Worm (Caenorhabditis elegans) whole organism, young adult: ENCODE results near the gene rabn-5.

Source experiments
- B0336.3 ChIP-seq: fragments of 200-800 bp; sonication (Bioruptor generic); IDR thresholded peaks from 2 replicates; pipeline ENCODE4 v1.3.6; 2022; ENCODE audit warnings: missing genetic modification characterization, missing compliant biosample characterization
- F10E7.11 ChIP-seq: sonication (generic microtip); optimal IDR thresholded peaks from 2 replicates; lab custom pipeline; 2017; ENCODE audit warnings: mild to moderate bottlenecking, missing genetic modification characterization, moderate library complexity, missing compliant biosample characterization
- F22D6.2 ChIP-seq: sonication (generic microtip); optimal IDR thresholded peaks from 2 replicates; lab custom pipeline; 2016; ENCODE audit warnings: mild to moderate bottlenecking, missing genetic modification characterization, missing compliant biosample characterization
- F33H1.4 ChIP-seq: fragments of 200-800 bp; sonication (Bioruptor generic); IDR thresholded peaks from 2 replicates; pipeline ENCODE4 v1.3.6; 2022; ENCODE audit warnings: missing genetic modification reagents, missing genetic modification characterization, missing compliant biosample characterization
- F55B11.4 ChIP-seq: sonication (generic microtip); optimal IDR thresholded peaks from 2 replicates; lab custom pipeline; 2016; ENCODE audit warnings: missing compliant biosample characterization, missing genetic modification characterization, borderline replicate concordance; ENCODE audit not compliant: insufficient read depth
- F57A8.1 ChIP-seq: fragments of 200-800 bp; sonication (Bioruptor generic); optimal IDR thresholded peaks from 2 replicates; lab custom pipeline; 2018; ENCODE audit warnings: mild to moderate bottlenecking, missing genetic modification characterization, moderate library complexity, missing compliant biosample characterization
- T07F8.4 ChIP-seq: sonication (generic microtip); optimal IDR thresholded peaks from 2 replicates; lab custom pipeline; 2016; ENCODE audit warnings: mild to moderate bottlenecking, missing genetic modification characterization, moderate library complexity, missing compliant biosample characterization
- Y53F4B.3 ChIP-seq: fragments of 200-800 bp; sonication (Bioruptor generic); IDR thresholded peaks from 2 replicates; pipeline ENCODE4 v1.3.6; 2022; ENCODE audit warnings: missing genetic modification reagents, missing genetic modification characterization, missing compliant biosample characterization
- Y53G8AR.9 ChIP-seq: fragments of 200-800 bp; sonication (Bioruptor generic); conservative IDR thresholded peaks from 2 replicates; pipeline ENCODE4 v1.3.6; 2022; ENCODE audit warnings: missing genetic modification reagents, missing genetic modification characterization, missing compliant biosample characterization
- Y67H2A.10 ChIP-seq: fragments of 200-800 bp; sonication (Bioruptor generic); conservative IDR thresholded peaks from 2 replicates; pipeline ENCODE4 v1.3.6; 2022; ENCODE audit warnings: missing genetic modification reagents, missing genetic modification characterization, missing compliant biosample characterization
- Y95B8A.8 ChIP-seq: fragments of 200-800 bp; sonication (Bioruptor generic); IDR thresholded peaks from 2 replicates; pipeline ENCODE4 v1.3.6; 2022; ENCODE audit warnings: missing genetic modification reagents, missing genetic modification characterization, missing compliant biosample characterization
- akir-1 ChIP-seq: fragments of 200-800 bp; sonication (Bioruptor generic); optimal IDR thresholded peaks from 2 replicates; lab custom pipeline; 2018; ENCODE audit warnings: mild to moderate bottlenecking, missing genetic modification characterization, moderate library complexity, missing compliant biosample characterization
- ama-1 ChIP-seq, 3 experiments: fragments of 150-350 bp in 1 of 3; sonication (generic microtip) in 2 of 3; optimal IDR thresholded peaks; 2 replicates each; lab custom pipeline; 2014 to 2018; ENCODE audit warnings: missing biosample characterization in 2 of 3, missing genetic modification characterization in 2 of 3, missing genetic modification reagents in 2 of 3
- aptf-3 ChIP-seq: fragments of 200-800 bp; sonication (Bioruptor generic); IDR thresholded peaks from 2 replicates; pipeline ENCODE4 v1.3.6; 2022; ENCODE audit warnings: missing genetic modification characterization, missing compliant biosample characterization
- attf-5 ChIP-seq: fragments of 200-800 bp; sonication (Bioruptor generic); optimal IDR thresholded peaks from 2 replicates; lab custom pipeline; 2018; ENCODE audit warnings: mild to moderate bottlenecking, missing genetic modification characterization, missing compliant biosample characterization
- ccch-3 ChIP-seq: fragments of 200-800 bp; sonication (Bioruptor generic); optimal IDR thresholded peaks from 2 replicates; lab custom pipeline; 2018; ENCODE audit warnings: mild to moderate bottlenecking, missing genetic modification characterization, missing compliant biosample characterization
- ceh-27 ChIP-seq: fragments of 200-800 bp; sonication (Bioruptor generic); optimal IDR thresholded peaks from 2 replicates; lab custom pipeline; 2018; ENCODE audit warnings: mild to moderate bottlenecking, missing genetic modification characterization, moderate library complexity, missing compliant biosample characterization
- ceh-79 ChIP-seq: sonication (generic microtip); optimal IDR thresholded peaks from 2 replicates; lab custom pipeline; 2017; ENCODE audit warnings: mild to moderate bottlenecking, missing genetic modification characterization, missing compliant biosample characterization
- chd-7 ChIP-seq: sonication (generic microtip); optimal IDR thresholded peaks from 2 replicates; lab custom pipeline; 2016; ENCODE audit warnings: mild to moderate bottlenecking, missing genetic modification characterization, moderate library complexity, missing compliant biosample characterization
- dpff-1 ChIP-seq: sonication (generic microtip); optimal IDR thresholded peaks from 2 replicates; lab custom pipeline; 2017; ENCODE audit warnings: mild to moderate bottlenecking, missing genetic modification characterization, missing compliant biosample characterization
- egl-44 ChIP-seq: fragments of 200-800 bp; sonication (Bioruptor generic); IDR thresholded peaks from 2 replicates; pipeline ENCODE4 v1.3.6; 2022; ENCODE audit warnings: missing genetic modification reagents, missing genetic modification characterization, missing compliant biosample characterization
- ets-4 ChIP-seq: fragments of 200-800 bp; sonication (Bioruptor generic); optimal IDR thresholded peaks from 2 replicates; lab custom pipeline; 2018; ENCODE audit warnings: mild to moderate bottlenecking, missing genetic modification characterization, missing compliant biosample characterization
- gei-17 ChIP-seq: fragments of 200-800 bp; sonication (Bioruptor generic); optimal IDR thresholded peaks from 2 replicates; lab custom pipeline; 2018; ENCODE audit warnings: mild to moderate bottlenecking, missing genetic modification characterization, missing compliant biosample characterization
- hmg-1.2 ChIP-seq: fragments of 200-800 bp; sonication (Bioruptor generic); IDR thresholded peaks from 2 replicates; pipeline ENCODE4 v1.3.6; 2022; ENCODE audit warnings: missing genetic modification reagents, missing genetic modification characterization, missing compliant biosample characterization
- hsf-1 ChIP-seq: fragments of 200-800 bp; sonication (Bioruptor generic); IDR thresholded peaks from 2 replicates; pipeline ENCODE4 v1.3.6; 2022; ENCODE audit warnings: missing genetic modification reagents, missing genetic modification characterization, missing compliant biosample characterization
- lag-1 ChIP-seq: fragments of 200-800 bp; sonication (Bioruptor generic); IDR thresholded peaks from 2 replicates; pipeline ENCODE4 v1.3.6; 2022; ENCODE audit warnings: missing genetic modification reagents, missing genetic modification characterization, missing compliant biosample characterization
- lin-26 ChIP-seq: fragments of 200-800 bp; sonication (Bioruptor generic); IDR thresholded peaks from 2 replicates; pipeline ENCODE4 v1.3.6; 2022; ENCODE audit warnings: missing genetic modification reagents, missing genetic modification characterization, missing compliant biosample characterization
- lir-1 ChIP-seq: fragments of 200-800 bp; sonication (Bioruptor generic); conservative IDR thresholded peaks from 2 replicates; pipeline ENCODE4 v1.3.6; 2022; ENCODE audit warnings: missing genetic modification reagents, missing genetic modification characterization, missing compliant biosample characterization
- madf-3 ChIP-seq: fragments of 200-800 bp; sonication (Bioruptor generic); IDR thresholded peaks from 2 replicates; pipeline ENCODE4 v1.3.6; 2022; ENCODE audit warnings: missing genetic modification reagents, missing genetic modification characterization, missing compliant biosample characterization
- mes-4 ChIP-seq: sonication (generic microtip); optimal IDR thresholded peaks from 2 replicates; lab custom pipeline; 2016; ENCODE audit warnings: missing genotype, missing genetic modification characterization, missing compliant biosample characterization
- nfya-1 ChIP-seq: sonication (generic microtip); optimal IDR thresholded peaks from 2 replicates; lab custom pipeline; 2017; ENCODE audit warnings: antibody characterized with exemption, missing compliant biosample characterization, missing genetic modification characterization, borderline replicate concordance; ENCODE audit not compliant: insufficient read depth
- nhr-179 ChIP-seq: sonication (generic microtip); optimal IDR thresholded peaks from 2 replicates; lab custom pipeline; 2016; ENCODE audit warnings: mild to moderate bottlenecking, missing genetic modification characterization, missing compliant biosample characterization
- nhr-90 ChIP-seq: sonication (generic microtip); optimal IDR thresholded peaks from 2 replicates; lab custom pipeline; 2016; ENCODE audit warnings: missing genotype, mild to moderate bottlenecking, missing genetic modification characterization, missing compliant biosample characterization
- pha-4 ChIP-seq: fragments of 150-350 bp; sonication (generic microtip); optimal IDR thresholded peaks from 2 replicates; lab custom pipeline; 2014; ENCODE audit warnings: missing biosample characterization, missing genetic modification reagents, missing genetic modification characterization
- rec-8 ChIP-seq, 2 experiments: sonication (generic microtip); optimal IDR thresholded peaks; 2 replicates each; lab custom pipeline; 2016; ENCODE audit warnings: mild to moderate bottlenecking in 2 of 2, missing genetic modification characterization in 2 of 2, missing genetic modification reagents in 2 of 2, missing genotype in 2 of 2, missing biosample characterization in 1 of 2, missing compliant biosample characterization in 1 of 2, moderate library complexity in 1 of 2
- sdz-38 ChIP-seq: sonication (generic microtip); optimal IDR thresholded peaks from 2 replicates; lab custom pipeline; 2016; ENCODE audit warnings: missing genotype, missing genetic modification characterization, missing compliant biosample characterization
- sea-2 ChIP-seq: fragments of 200-800 bp; sonication (Bioruptor generic); IDR thresholded peaks from 2 replicates; pipeline ENCODE4 v1.3.6; 2022; ENCODE audit warnings: missing genetic modification characterization, missing compliant biosample characterization
- snpc-3.4 ChIP-seq: sonication (generic microtip); optimal IDR thresholded peaks from 2 replicates; lab custom pipeline; 2017; ENCODE audit warnings: missing genetic modification characterization, mild to moderate bottlenecking, missing compliant biosample characterization, antibody characterized with exemption, moderate library complexity, missing genotype, missing genetic modification reagents
- snpc-4 ChIP-seq, 5 experiments: fragments of 150-350 bp in 1 of 5; sonication (generic microtip) in 4 of 5; optimal IDR thresholded peaks; 2 replicates each; lab custom pipeline; 2014 to 2018; ENCODE audit warnings: missing genetic modification characterization in 5 of 5, missing biosample characterization in 3 of 5, antibody characterized with exemption in 2 of 5, mild to moderate bottlenecking in 2 of 5, missing compliant biosample characterization in 2 of 5, missing genotype in 2 of 5, moderate library complexity in 2 of 5, missing genetic modification reagents in 1 of 5
- tbp1 ChIP-seq: fragments of 200-800 bp; sonication (Bioruptor generic); optimal IDR thresholded peaks from 2 replicates; lab custom pipeline; 2018; ENCODE audit warnings: mild to moderate bottlenecking, missing genetic modification characterization, missing compliant biosample characterization
- tbx-9 ChIP-seq: sonication (generic microtip); optimal IDR thresholded peaks from 2 replicates; lab custom pipeline; 2016; ENCODE audit warnings: borderline replicate concordance, missing genetic modification characterization, inconsistent platforms, missing compliant biosample characterization
- tlf-1 ChIP-seq: fragments of 200-800 bp; sonication (Bioruptor generic); optimal IDR thresholded peaks from 2 replicates; lab custom pipeline; 2018; ENCODE audit warnings: mild to moderate bottlenecking, missing genetic modification characterization, missing compliant biosample characterization
- xnd-1 ChIP-seq: sonication (generic microtip); optimal IDR thresholded peaks from 2 replicates; lab custom pipeline; 2016; ENCODE audit warnings: missing genotype, missing genetic modification reagents, missing genetic modification characterization, missing compliant biosample characterization
- zfh-2 ChIP-seq: fragments of 200-800 bp; sonication (Bioruptor generic); conservative IDR thresholded peaks from 2 replicates; pipeline ENCODE4 v1.3.6; 2022; ENCODE audit warnings: missing genetic modification reagents, missing genetic modification characterization, missing compliant biosample characterization
- ztf-18 ChIP-seq: sonication (generic microtip); optimal IDR thresholded peaks from 2 replicates; lab custom pipeline; 2016; ENCODE audit warnings: missing genotype, mild to moderate bottlenecking, missing genetic modification characterization, missing compliant biosample characterization
- ztf-25 ChIP-seq: fragments of 200-800 bp; sonication (Bioruptor generic); IDR thresholded peaks from 2 replicates; pipeline ENCODE4 v1.3.6; 2022; ENCODE audit warnings: missing genetic modification reagents, missing genetic modification characterization, missing compliant biosample characterization
- ztf-26 ChIP-seq: sonication (generic microtip); optimal IDR thresholded peaks from 2 replicates; lab custom pipeline; 2017; ENCODE audit warnings: missing genetic modification characterization, missing compliant biosample characterization
- ztf-3 ChIP-seq: fragments of 200-800 bp; sonication (Bioruptor generic); optimal IDR thresholded peaks from 2 replicates; lab custom pipeline; 2018; ENCODE audit warnings: mild to moderate bottlenecking, missing genetic modification characterization, missing compliant biosample characterization

The rabn-5 gene

DNA sequence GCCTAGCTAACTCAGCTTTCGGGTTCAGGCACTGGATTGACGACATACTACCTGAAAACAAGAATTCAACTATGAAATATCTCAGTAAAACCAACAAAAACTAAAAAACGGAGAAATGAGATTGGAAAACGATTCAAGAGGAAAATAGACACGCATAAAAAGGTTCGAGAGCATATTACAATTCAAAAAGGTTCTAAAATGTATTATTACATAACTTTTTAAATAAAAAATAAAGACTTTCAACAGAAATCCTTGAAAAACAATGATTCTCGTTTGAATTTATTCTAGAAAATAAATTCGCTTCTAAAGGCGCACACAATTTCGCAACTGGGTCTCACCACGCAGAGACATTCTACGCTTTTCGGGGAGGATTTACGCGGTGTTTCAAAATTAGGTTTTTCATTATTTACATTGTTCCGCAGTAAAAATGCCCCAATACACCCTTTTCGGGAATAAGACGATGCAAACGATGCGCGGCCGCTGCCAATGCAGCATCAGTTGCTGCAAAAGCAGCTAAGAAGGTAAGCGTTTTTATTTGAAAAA lies 8.6 kb upstream of the rabn-5 start, which contains the start of the genes cct-6 and alh-9:
Gene cct-6 (minus strand): TSS at position 51 of the 543 bp plus-strand sequence.
Gene alh-9 (plus strand): TSS at position 382 of the 543 bp plus-strand sequence.
- TF ChIP-seq F55B11.4 (tag; lab: Kevin White, UChicago): no peak
- no peak for TF ChIP-seq snpc-4 (GFP tag; optimal IDR thresholded peaks at IDR 0.05; lab: Kevin White, UChicago)
- TF ChIP-seq snpc-4 (tag; optimal IDR thresholded peaks at IDR 0.05; lab: Kevin White, UChicago): peak in 3 of 4 experiments; percentile 19 to 30 (median 22)
- TF ChIP-seq ztf-26: no peak
- no peak for TF ChIP-seq ama-1 (optimal IDR thresholded peaks at IDR 0.05; lab: Kevin White, UChicago)
- no peak for TF ChIP-seq ama-1 (GFP tag; optimal IDR thresholded peaks at IDR 0.05; lab: Kevin White, UChicago)
- no peak for TF ChIP-seq sea-2 (GFP tag; lab: Robert Waterston, UW)
- no peak for TF ChIP-seq Y53F4B.3 (GFP tag; lab: Robert Waterston, UW)
- TF ChIP-seq Y67H2A.10 (GFP tag; lab: Robert Waterston, UW): no peak
- no peak for TF ChIP-seq Y53G8AR.9
- no peak for TF ChIP-seq nfya-1 (tag; lab: Kevin White, UChicago)
- TF ChIP-seq ets-4 (GFP tag; lab: Kevin White, UChicago): no peak
- no peak for TF ChIP-seq tlf-1
- no peak for TF ChIP-seq ccch-3 (GFP tag; lab: Kevin White, UChicago)
- TF ChIP-seq attf-5 (GFP tag; lab: Kevin White, UChicago): peak; percentile 64
- no peak for TF ChIP-seq madf-3 (GFP tag; lab: Robert Waterston, UW)
- TF ChIP-seq pha-4 (tag; lab: Kevin White, UChicago): peak; percentile 94
- no peak for TF ChIP-seq Y95B8A.8 (GFP tag; lab: Robert Waterston, UW)
- TF ChIP-seq ztf-18: no peak
- TF ChIP-seq zfh-2: no peak
- TF ChIP-seq lir-1 (GFP tag; lab: Robert Waterston, UW): no peak
- no peak for TF ChIP-seq akir-1 (GFP tag; lab: Kevin White, UChicago)
- peak; percentile 93 for TF ChIP-seq F33H1.4 (GFP tag; lab: Robert Waterston, UW)
- no peak for TF ChIP-seq ceh-79
- TF ChIP-seq sdz-38 (tag; lab: Kevin White, UChicago): no peak
- TF ChIP-seq nhr-90 (tag; lab: Kevin White, UChicago): no peak
- no peak for TF ChIP-seq ztf-25 (GFP tag; lab: Robert Waterston, UW)
- TF ChIP-seq xnd-1 (tag; lab: Kevin White, UChicago): no peak
- no peak for TF ChIP-seq dpff-1
- no peak for TF ChIP-seq lin-26 (GFP tag; lab: Robert Waterston, UW)
- TF ChIP-seq tbp1 (GFP tag; lab: Kevin White, UChicago): peak; percentile 44
- no peak for TF ChIP-seq chd-7
- TF ChIP-seq rec-8 (tag; optimal IDR thresholded peaks at IDR 0.05; lab: Kevin White, UChicago): no peak
- no peak for TF ChIP-seq tbx-9
- TF ChIP-seq lag-1: no peak
- peak; percentile 62 for TF ChIP-seq snpc-3.4 (tag; lab: Kevin White, UChicago)
- no peak for TF ChIP-seq ztf-3 (GFP tag; lab: Kevin White, UChicago)
- TF ChIP-seq ceh-27 (GFP tag; lab: Kevin White, UChicago): peak; percentile 35
- no peak for TF ChIP-seq F22D6.2
- TF ChIP-seq egl-44 (GFP tag; lab: Robert Waterston, UW): no peak
- TF ChIP-seq mes-4: no peak
- TF ChIP-seq aptf-3 (GFP tag; lab: Robert Waterston, UW): no peak
- TF ChIP-seq F10E7.11 (tag; lab: Kevin White, UChicago): no peak
- peak; percentile 37; the same call in 1 of the 2 replicates for TF ChIP-seq hmg-1.2
- TF ChIP-seq gei-17: no peak
- no peak for TF ChIP-seq B0336.3 (GFP tag; lab: Robert Waterston, UW)
- TF ChIP-seq nhr-179 (tag; lab: Kevin White, UChicago): no peak
- TF ChIP-seq F57A8.1 (GFP tag; lab: Kevin White, UChicago): no peak
- peak; percentile 77 for TF ChIP-seq hsf-1
- TF ChIP-seq T07F8.4 (tag; lab: Kevin White, UChicago): no peak
